Worm (Caenorhabditis elegans) whole organism, early embryonic: ENCODE results near the gene F44E2.8.

Experiments used
- B0310.2 ChIP-seq: sonication (generic microtip); optimal IDR thresholded peaks from 2 replicates; lab custom pipeline; 2016; ENCODE audit warnings: mild to moderate bottlenecking, missing genetic modification characterization, missing compliant biosample characterization
- F13C5.2 ChIP-seq: sonication (generic microtip); optimal IDR thresholded peaks from 2 replicates; lab custom pipeline; 2017; ENCODE audit warnings: mild to moderate bottlenecking, missing genetic modification characterization, inconsistent platforms, missing compliant biosample characterization
- aly-1 ChIP-seq: sonication (generic microtip); optimal IDR thresholded peaks from 2 replicates; lab custom pipeline; 2016; ENCODE audit warnings: missing genetic modification characterization, missing compliant biosample characterization
- ama-1 ChIP-seq: fragments of 150-350 bp; optimal IDR thresholded peaks from 2 replicates; lab custom pipeline; 2014
- ceh-13 ChIP-seq: fragments of 200-800 bp; sonication (Bioruptor generic); optimal IDR thresholded peaks from 2 replicates; lab custom pipeline; 2018; ENCODE audit warnings: mild to moderate bottlenecking, missing genetic modification characterization, missing compliant biosample characterization
- ceh-36 ChIP-seq: sonication (generic microtip); optimal IDR thresholded peaks from 2 replicates; lab custom pipeline; 2016; ENCODE audit warnings: missing genetic modification characterization, inconsistent platforms, missing compliant biosample characterization
- ets-7 ChIP-seq: sonication (generic microtip); optimal IDR thresholded peaks from 2 replicates; lab custom pipeline; 2016; ENCODE audit warnings: missing genotype, missing genetic modification characterization, missing compliant biosample characterization
- flt-1 ChIP-seq: fragments of 200-800 bp; sonication (Bioruptor generic); IDR thresholded peaks from 2 replicates; pipeline ENCODE4 v1.3.6; 2022; ENCODE audit warnings: missing genetic modification characterization, missing compliant biosample characterization
- hmbx-1 ChIP-seq: sonication (generic microtip); optimal IDR thresholded peaks from 2 replicates; lab custom pipeline; 2016; ENCODE audit warnings: mild to moderate bottlenecking, missing genetic modification characterization, missing compliant biosample characterization
- hmg-4 ChIP-seq: fragments of 200-800 bp; sonication (Bioruptor generic); optimal IDR thresholded peaks from 2 replicates; lab custom pipeline; 2018; ENCODE audit warnings: mild to moderate bottlenecking, missing genetic modification characterization, missing compliant biosample characterization
- hnd-1 ChIP-seq: sonication (generic microtip); optimal IDR thresholded peaks from 2 replicates; lab custom pipeline; 2016; ENCODE audit warnings: missing genetic modification characterization, missing compliant biosample characterization
- pes-1 ChIP-seq: fragments of 200-800 bp; sonication (Bioruptor generic); IDR thresholded peaks from 2 replicates; pipeline ENCODE4 v1.3.6; 2022; ENCODE audit warnings: missing genetic modification reagents, missing genetic modification characterization, missing compliant biosample characterization
- scrt-1 ChIP-seq: fragments of 200-800 bp; sonication (Bioruptor generic); IDR thresholded peaks from 2 replicates; pipeline ENCODE4 v1.3.6; 2022; ENCODE audit warnings: missing genetic modification characterization, missing compliant biosample characterization
- sea-1 ChIP-seq: fragments of 200-800 bp; sonication (Bioruptor generic); conservative IDR thresholded peaks from 2 replicates; pipeline ENCODE4 v1.3.6; 2022; ENCODE audit warnings: missing genetic modification characterization, missing compliant biosample characterization
- tbx-11 ChIP-seq: fragments of 200-800 bp; sonication (Bioruptor generic); IDR thresholded peaks from 2 replicates; pipeline ENCODE4 v1.3.6; 2022; ENCODE audit warnings: missing genetic modification characterization, missing compliant biosample characterization
- tbx-37 ChIP-seq: fragments of 200-800 bp; sonication (Bioruptor generic); conservative IDR thresholded peaks from 2 replicates; pipeline ENCODE4 v1.3.6; 2022; ENCODE audit warnings: missing genetic modification reagents, missing genetic modification characterization, missing compliant biosample characterization
- tra-4 ChIP-seq: sonication (generic microtip); optimal IDR thresholded peaks from 2 replicates; lab custom pipeline; 2017; ENCODE audit warnings: missing genetic modification characterization, missing compliant biosample characterization

F44E2.8 gene

DNA sequence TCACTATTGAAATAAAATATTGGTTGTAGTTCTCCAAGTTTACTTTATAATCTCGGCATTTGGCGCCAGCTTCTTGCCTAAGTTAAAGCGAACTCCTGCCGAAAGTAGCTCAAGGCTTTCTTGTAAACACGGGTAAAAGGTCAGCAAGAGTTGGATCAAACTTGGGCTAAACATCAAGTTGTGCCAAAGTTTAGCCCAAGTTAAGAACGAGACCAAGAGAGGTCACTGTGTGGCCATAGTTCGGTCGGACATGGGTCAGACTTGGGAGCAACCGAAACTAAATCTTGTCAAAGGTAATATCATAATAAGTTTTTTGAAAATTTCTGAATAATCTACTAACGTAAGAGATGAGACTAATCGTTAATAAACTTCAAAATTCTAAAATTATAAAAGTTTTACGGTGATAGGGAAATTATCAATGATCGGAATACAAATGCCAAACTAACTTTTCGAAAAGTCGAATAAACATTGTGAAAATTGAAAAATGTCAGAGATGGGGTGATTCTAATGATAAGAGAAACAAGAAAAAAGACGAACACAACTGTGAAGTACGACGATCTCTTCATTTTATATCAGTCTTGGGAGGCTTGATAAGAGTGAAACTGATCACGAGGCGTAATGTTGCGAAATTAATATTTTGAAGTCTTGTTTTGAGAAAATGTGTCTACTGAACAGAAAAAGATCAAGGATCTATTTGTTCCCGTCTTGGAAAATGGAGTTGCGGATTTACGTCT is 18.4 kb upstream of the F44E2.8 start:
- TF ChIP-seq ceh-13 (GFP tag; lab: Kevin White, UChicago) = no peak
- TF ChIP-seq ceh-36 (tag; lab: Kevin White, UChicago) = no peak
- no peak for TF ChIP-seq pes-1 (GFP tag; lab: Robert Waterston, UW)
- TF ChIP-seq B0310.2 (tag; lab: Kevin White, UChicago) = no peak
- TF ChIP-seq sea-1 (GFP tag; lab: Robert Waterston, UW) = no peak
- TF ChIP-seq scrt-1 (GFP tag; lab: Robert Waterston, UW) = no peak
- TF ChIP-seq tbx-37 = no peak
- TF ChIP-seq hmg-4 (GFP tag; lab: Kevin White, UChicago) = no peak
- no peak for TF ChIP-seq flt-1 (GFP tag; lab: Robert Waterston, UW)
- TF ChIP-seq ets-7 (tag; lab: Kevin White, UChicago) = no peak
- no peak for TF ChIP-seq aly-1

DNA sequence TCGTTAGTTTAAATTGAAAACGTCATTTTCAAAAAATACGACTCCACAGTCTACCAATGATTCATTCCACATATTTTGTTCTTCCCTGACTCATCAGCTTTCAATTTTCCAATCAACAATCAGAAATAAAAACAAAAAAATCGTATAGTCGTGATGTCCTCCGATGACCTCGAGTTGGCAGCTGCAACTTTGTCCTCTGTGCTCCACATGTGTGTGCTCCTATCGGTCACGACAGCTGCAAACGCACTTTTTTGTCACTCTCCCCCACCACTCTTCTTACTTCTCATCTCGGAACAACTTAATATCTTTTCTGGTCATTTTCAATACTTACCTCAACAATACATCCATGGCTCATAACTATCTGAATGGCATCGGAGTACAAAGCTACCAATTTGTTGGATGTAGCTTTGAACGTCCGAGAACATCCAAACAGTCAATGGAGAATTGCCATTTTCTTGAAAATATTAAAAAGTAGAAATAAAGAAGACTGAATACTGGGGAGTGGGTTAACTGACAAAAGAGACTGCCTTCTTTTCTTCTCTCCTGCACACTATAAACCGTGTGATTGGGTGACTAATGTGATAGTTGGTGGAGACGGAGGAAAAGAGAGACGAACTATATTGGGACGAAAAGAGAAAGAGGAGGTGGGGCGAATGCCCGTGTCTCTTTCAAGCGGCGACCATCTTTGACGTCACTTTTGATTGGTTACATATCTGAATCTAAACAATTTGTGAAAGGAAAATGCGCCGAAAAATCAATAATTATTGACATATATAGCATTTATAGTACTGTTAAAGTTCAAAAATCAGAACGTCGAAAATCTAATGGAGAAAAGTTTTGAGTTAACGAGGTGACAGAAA is 17.5 kb upstream of the F44E2.8 start:
- no peak for TF ChIP-seq B0310.2 (tag; lab: Kevin White, UChicago)
- TF ChIP-seq scrt-1 (GFP tag; lab: Robert Waterston, UW) = no peak
- TF ChIP-seq ama-1 (lab: Kevin White, UChicago) = no peak
- no peak for TF ChIP-seq tra-4 (tag; lab: Kevin White, UChicago)
- TF ChIP-seq ceh-36 (tag; lab: Kevin White, UChicago) = no peak
- TF ChIP-seq tbx-11 = no peak
- no peak for TF ChIP-seq ceh-13 (GFP tag; lab: Kevin White, UChicago)
- no peak for TF ChIP-seq hnd-1
- TF ChIP-seq hmg-4 (GFP tag; lab: Kevin White, UChicago) = no peak
- TF ChIP-seq pes-1 (GFP tag; lab: Robert Waterston, UW) = no peak
- TF ChIP-seq F13C5.2 (tag; lab: Kevin White, UChicago) = no peak

DNA sequence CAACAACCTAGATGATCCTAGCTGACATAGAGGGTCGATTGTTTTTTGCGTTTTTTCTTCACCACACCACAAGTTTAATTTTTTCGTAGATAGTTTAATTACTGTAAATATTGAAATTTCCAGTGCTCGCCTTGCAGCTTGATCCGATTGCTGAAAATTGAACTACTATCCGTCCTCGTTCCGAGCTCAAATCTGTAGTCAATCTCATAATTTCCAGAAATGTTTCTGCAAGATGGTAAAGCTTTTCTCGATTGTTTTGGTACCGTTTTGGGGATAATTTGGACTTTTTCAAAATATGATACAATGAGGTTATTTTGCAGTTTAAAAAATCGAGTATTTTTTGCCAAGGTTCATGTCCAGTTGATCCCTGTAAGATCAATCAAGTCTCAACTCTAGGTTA is 16.4 kb upstream of the F44E2.8 start:
- TF ChIP-seq hnd-1 (no peak), tbx-11 (no peak), scrt-1 (GFP tag; lab: Robert Waterston, UW) (no peak), F13C5.2 (tag; lab: Kevin White, UChicago) (no peak), flt-1 (GFP tag; lab: Robert Waterston, UW) (no peak), B0310.2 (tag; lab: Kevin White, UChicago) (no peak), hmbx-1 (tag; lab: Kevin White, UChicago) (no peak), sea-1 (GFP tag; lab: Robert Waterston, UW) (no peak), tra-4 (tag; lab: Kevin White, UChicago) (no peak), ceh-36 (tag; lab: Kevin White, UChicago) (no peak)

DNA sequence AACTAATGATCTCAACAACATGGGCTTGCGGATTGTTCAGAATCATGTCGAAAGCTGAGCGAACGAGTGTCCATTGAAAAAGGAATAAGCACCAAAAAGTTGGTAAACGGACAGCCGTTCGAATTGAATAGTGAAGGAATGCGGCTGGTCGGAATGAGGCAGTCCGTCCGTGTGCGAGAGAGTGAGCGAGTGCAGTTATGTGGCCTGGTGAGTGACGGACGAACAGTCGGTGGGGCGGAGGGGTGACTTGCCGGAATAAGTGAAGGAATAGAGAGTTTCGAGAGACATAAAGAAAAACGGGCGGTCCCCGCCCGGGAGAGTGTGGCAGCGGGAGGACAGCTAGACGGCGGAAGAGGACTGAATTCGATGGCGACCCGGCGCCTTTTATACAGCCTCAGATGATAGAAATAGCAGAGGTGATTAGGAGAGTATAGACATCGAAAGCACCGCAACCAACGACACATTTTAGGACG is 15.7 kb upstream of the F44E2.8 start:
- TF ChIP-seq scrt-1 (GFP tag; lab: Robert Waterston, UW) (0 out of 2 replicates have a peak, but pooled peaks have one; percentile 54), tra-4 (tag; lab: Kevin White, UChicago) (no peak), ceh-36 (tag; lab: Kevin White, UChicago) (no peak), flt-1 (GFP tag; lab: Robert Waterston, UW) (no peak), B0310.2 (tag; lab: Kevin White, UChicago) (peak; percentile 57), ama-1 (lab: Kevin White, UChicago) (peak; percentile 81), hmg-4 (GFP tag; lab: Kevin White, UChicago) (peak; percentile 77), hmbx-1 (tag; lab: Kevin White, UChicago) (no peak), tbx-11 (0 out of 2 replicates have a peak, but pooled peaks have one; percentile 21), tbx-37 (no peak), sea-1 (GFP tag; lab: Robert Waterston, UW) (peak; percentile 34; the same call in 1 of the 2 replicates), aly-1 (peak; percentile 68)

DNA sequence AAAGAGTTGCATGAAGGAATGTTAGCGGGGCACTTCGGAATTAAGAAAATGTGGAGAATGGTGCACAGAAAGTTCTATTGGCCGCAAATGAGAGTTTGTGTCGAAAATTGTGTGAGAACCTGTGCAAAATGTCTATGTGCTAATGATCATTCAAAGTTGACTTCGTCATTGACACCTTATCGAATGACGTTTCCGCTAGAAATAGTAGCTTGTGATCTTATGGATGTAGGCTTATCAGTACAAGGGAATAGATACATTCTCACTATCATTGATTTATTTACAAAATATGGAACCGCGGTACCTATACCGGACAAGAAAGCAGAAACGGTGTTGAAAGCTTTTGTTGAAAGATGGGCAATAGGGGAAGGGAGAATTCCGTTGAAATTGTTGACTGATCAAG is 8.8 kb upstream of the F44E2.8 start:
- TF ChIP-seq B0310.2 (tag; lab: Kevin White, UChicago) (no peak), hmbx-1 (tag; lab: Kevin White, UChicago) (no peak), hnd-1 (no peak), tbx-37 (no peak), ets-7 (tag; lab: Kevin White, UChicago) (no peak), tbx-11 (no peak), ceh-36 (tag; lab: Kevin White, UChicago) (no peak), ceh-13 (GFP tag; lab: Kevin White, UChicago) (no peak)

DNA sequence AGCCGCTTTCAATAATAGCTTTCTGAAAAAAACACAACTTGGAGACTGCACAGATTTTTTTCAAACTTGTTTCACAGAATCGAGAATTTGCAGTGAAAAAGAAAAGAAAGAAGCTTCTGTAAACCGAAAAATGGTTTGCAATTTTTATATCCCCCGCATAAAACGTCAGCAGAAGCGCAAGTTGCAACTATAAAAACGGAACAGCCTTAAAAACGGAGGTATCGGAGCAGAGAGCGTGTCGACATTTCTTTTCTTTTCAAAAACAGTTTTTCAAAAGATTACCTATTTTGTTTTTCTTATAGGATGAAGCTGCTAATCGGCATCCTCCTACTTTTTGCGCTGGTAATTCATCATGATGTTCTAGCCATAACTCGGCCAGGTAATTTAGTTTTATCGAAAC is 2.3 kb upstream of the F44E2.8 start, which contains the start of gene plg-1:
Gene plg-1, plus strand, starts transcription at position 301 of the 400 bp plus-strand sequence.
- no peak for TF ChIP-seq sea-1 (GFP tag; lab: Robert Waterston, UW)
- TF ChIP-seq tra-4 (tag; lab: Kevin White, UChicago) = no peak
- no peak for TF ChIP-seq pes-1 (GFP tag; lab: Robert Waterston, UW)
- no peak for TF ChIP-seq scrt-1 (GFP tag; lab: Robert Waterston, UW)
- no peak for TF ChIP-seq F13C5.2 (tag; lab: Kevin White, UChicago)
- TF ChIP-seq hnd-1 = no peak
- TF ChIP-seq ceh-13 (GFP tag; lab: Kevin White, UChicago) = no peak
- TF ChIP-seq ceh-36 (tag; lab: Kevin White, UChicago) = no peak
- TF ChIP-seq ets-7 (tag; lab: Kevin White, UChicago) = no peak
- TF ChIP-seq ama-1 (lab: Kevin White, UChicago) = no peak
- no peak for TF ChIP-seq tbx-37
- TF ChIP-seq flt-1 (GFP tag; lab: Robert Waterston, UW) = no peak
- TF ChIP-seq aly-1 = no peak
- no peak for TF ChIP-seq tbx-11
